Worm (Caenorhabditis elegans) whole organism, mixed stage, embryonic: ENCODE results near the gene ZC443.2.

Source experiments
- bed-3 ChIP-seq: fragments of 200-800 bp; sonication (Bioruptor generic); optimal IDR thresholded peaks from 3 replicates; lab custom pipeline; 2018; ENCODE audit warnings: mild to moderate bottlenecking, missing genetic modification characterization, moderate library complexity, missing compliant biosample characterization
- blmp-1 ChIP-seq: fragments of 150-350 bp; optimal IDR thresholded peaks from 2 replicates; lab custom pipeline; 2014; ENCODE audit warnings: missing biosample characterization, missing genetic modification characterization
- ceh-39 ChIP-seq: fragments of 150-350 bp; optimal IDR thresholded peaks from 2 replicates; lab custom pipeline; 2014; ENCODE audit warnings: missing biosample characterization, missing genetic modification characterization
- ceh-43 ChIP-seq: fragments of 200-800 bp; sonication (Bioruptor generic); optimal IDR thresholded peaks from 2 replicates; lab custom pipeline; 2018; ENCODE audit warnings: mild to moderate bottlenecking, missing genetic modification characterization, moderate library complexity, missing compliant biosample characterization
- ceh-83 ChIP-seq: fragments of 200-800 bp; sonication (Bioruptor generic); optimal IDR thresholded peaks from 2 replicates; lab custom pipeline; 2018; ENCODE audit warnings: mild to moderate bottlenecking, missing genetic modification characterization, missing compliant biosample characterization
- ces-1 ChIP-seq: fragments of 150-350 bp; optimal IDR thresholded peaks from 2 replicates; lab custom pipeline; 2014; ENCODE audit warnings: missing biosample characterization, missing genetic modification reagents, missing genetic modification characterization
- cnd-1 ChIP-seq: fragments of 200-800 bp; sonication (Bioruptor generic); optimal IDR thresholded peaks from 2 replicates; lab custom pipeline; 2018; ENCODE audit warnings: mild to moderate bottlenecking, missing genetic modification characterization, missing compliant biosample characterization
- drap-1 ChIP-seq: fragments of 200-800 bp; sonication (Bioruptor generic); optimal IDR thresholded peaks from 3 replicates; lab custom pipeline; 2018; ENCODE audit warnings: mild to moderate bottlenecking, missing genetic modification characterization, missing compliant biosample characterization
- elt-1 ChIP-seq: sonication (generic microtip); optimal IDR thresholded peaks from 2 replicates; lab custom pipeline; 2017; ENCODE audit warnings: missing genetic modification characterization, mild to moderate bottlenecking, missing compliant biosample characterization, antibody characterized with exemption, moderate library complexity, borderline replicate concordance; ENCODE audit not compliant: insufficient read depth
- elt-3 ChIP-seq: fragments of 150-350 bp; optimal IDR thresholded peaks from 2 replicates; lab custom pipeline; 2014; ENCODE audit warnings: missing biosample characterization, missing genetic modification characterization
- ham-2 ChIP-seq: fragments of 200-800 bp; sonication (Bioruptor generic); optimal IDR thresholded peaks from 2 replicates; lab custom pipeline; 2018; ENCODE audit warnings: mild to moderate bottlenecking, missing genetic modification characterization, missing compliant biosample characterization
- hlh-1 ChIP-seq: fragments of 150-350 bp; optimal IDR thresholded peaks from 2 replicates; lab custom pipeline; 2014; ENCODE audit warnings: missing biosample characterization, missing genetic modification reagents, missing genetic modification characterization
- lin-13 ChIP-seq: fragments of 150-350 bp; optimal IDR thresholded peaks from 2 replicates; lab custom pipeline; 2014; ENCODE audit warnings: missing biosample characterization, missing genetic modification characterization
- lsy-2 ChIP-seq: fragments of 150-350 bp; optimal IDR thresholded peaks from 2 replicates; lab custom pipeline; 2014; ENCODE audit warnings: missing biosample characterization, missing genetic modification characterization
- mab-5 ChIP-seq: fragments of 150-350 bp; optimal IDR thresholded peaks from 2 replicates; lab custom pipeline; 2014; ENCODE audit warnings: missing biosample characterization, missing genetic modification characterization
- mep-1 ChIP-seq: fragments of 150-350 bp; optimal IDR thresholded peaks from 2 replicates; lab custom pipeline; 2017; ENCODE audit warnings: missing biosample characterization, missing genetic modification reagents, missing genetic modification characterization, inconsistent platforms
- mls-2 ChIP-seq: sonication (generic microtip); optimal IDR thresholded peaks from 2 replicates; lab custom pipeline; 2016; ENCODE audit warnings: mild to moderate bottlenecking, missing genetic modification characterization, moderate library complexity, missing compliant biosample characterization
- nhr-12 ChIP-seq: fragments of 150-350 bp; optimal IDR thresholded peaks from 2 replicates; lab custom pipeline; 2014; ENCODE audit warnings: missing biosample characterization, missing genetic modification characterization
- nhr-2 ChIP-seq: fragments of 150-350 bp; optimal IDR thresholded peaks from 2 replicates; lab custom pipeline; 2014; ENCODE audit warnings: missing biosample characterization, missing genetic modification characterization
- nhr-237 ChIP-seq: fragments of 150-350 bp; optimal IDR thresholded peaks from 2 replicates; lab custom pipeline; 2014; ENCODE audit warnings: missing biosample characterization, missing genetic modification characterization
- nhr-28 ChIP-seq: fragments of 150-350 bp; optimal IDR thresholded peaks from 2 replicates; lab custom pipeline; 2014; ENCODE audit warnings: missing biosample characterization, missing genetic modification characterization
- nhr-76 ChIP-seq: sonication (generic microtip); optimal IDR thresholded peaks from 2 replicates; lab custom pipeline; 2017; ENCODE audit warnings: missing biosample characterization, missing genetic modification characterization
- pha-4 ChIP-seq: fragments of 150-350 bp; optimal IDR thresholded peaks from 2 replicates; lab custom pipeline; 2018; ENCODE audit warnings: missing biosample characterization, missing genetic modification reagents, missing genetic modification characterization
- snpc-4 ChIP-seq: fragments of 150-350 bp; optimal IDR thresholded peaks from 2 replicates; lab custom pipeline; 2014; ENCODE audit warnings: missing biosample characterization, missing genetic modification characterization
- sptf-1 ChIP-seq: sonication (generic microtip); optimal IDR thresholded peaks from 2 replicates; lab custom pipeline; 2017; ENCODE audit warnings: mild to moderate bottlenecking, missing genetic modification characterization, moderate library complexity, missing compliant biosample characterization
- tbx-8 ChIP-seq: fragments of 200-800 bp; sonication (Bioruptor generic); optimal IDR thresholded peaks from 2 replicates; lab custom pipeline; 2018; ENCODE audit warnings: mild to moderate bottlenecking, missing genetic modification characterization, moderate library complexity, missing compliant biosample characterization
- unc-120 ChIP-seq: sonication (generic microtip); optimal IDR thresholded peaks from 2 replicates; lab custom pipeline; 2017; ENCODE audit warnings: missing genetic modification characterization, missing compliant biosample characterization; ENCODE audit not compliant: poor library complexity, severe bottlenecking
- unc-39 ChIP-seq: fragments of 150-350 bp; optimal IDR thresholded peaks from 2 replicates; lab custom pipeline; 2014; ENCODE audit warnings: missing biosample characterization, missing genetic modification characterization
- unc-62 ChIP-seq: fragments of 150-350 bp; optimal IDR thresholded peaks from 2 replicates; lab custom pipeline; 2014; ENCODE audit warnings: missing biosample characterization, missing genetic modification reagents, missing genetic modification characterization
- zip-8 ChIP-seq: fragments of 150-350 bp; optimal IDR thresholded peaks from 2 replicates; lab custom pipeline; 2014; ENCODE audit warnings: missing biosample characterization, missing genetic modification characterization

ZC443.2 gene

ce11 chrV:12780248-12780647, 30.7 kb downstream of the ZC443.2 start (continued):
- TF ChIP-seq ceh-83 (peak; percentile 95), unc-62 (peak; percentile 26), nhr-2 (tag; lab: Kevin White, UChicago) (no peak), nhr-237 (tag; lab: Kevin White, UChicago) (no peak)

ce11 chrV:12773852-12774251, 37.1 kb downstream of the ZC443.2 start:
- TF ChIP-seq bed-3 (no peak), ceh-43 (no peak), nhr-2 (tag; lab: Kevin White, UChicago) (no peak), drap-1 (GFP tag; lab: Kevin White, UChicago) (no peak), ces-1 (no peak), mep-1 (tag; lab: Kevin White, UChicago) (no peak), nhr-12 (no peak), ceh-39 (tag; lab: Kevin White, UChicago) (no peak), sptf-1 (tag; lab: Kevin White, UChicago) (no peak), nhr-28 (tag; lab: Kevin White, UChicago) (no peak), lin-13 (no peak), ceh-83 (no peak), tbx-8 (GFP tag; lab: Kevin White, UChicago) (no peak), elt-1 (no peak), hlh-1 (no peak)

ce11 chrV:12773222-12773621, 37.8 kb downstream of the ZC443.2 start, which contains the start of gene ZC455.1:
TSS of gene ZC455.1 (plus strand) at chrV:12773522.
- no peak for TF ChIP-seq unc-120 (tag; lab: Kevin White, UChicago)
- TF ChIP-seq lsy-2 (tag; lab: Kevin White, UChicago) = no peak
- no peak for TF ChIP-seq snpc-4
- TF ChIP-seq ces-1 = no peak
- no peak for TF ChIP-seq cnd-1 (tag; lab: Kevin White, UChicago)
- TF ChIP-seq nhr-12 = no peak
- no peak for TF ChIP-seq elt-3 (tag; lab: Kevin White, UChicago)
- TF ChIP-seq elt-1 = no peak
- TF ChIP-seq pha-4 (tag; lab: Kevin White, UChicago) = no peak
- TF ChIP-seq mep-1 (tag; lab: Kevin White, UChicago) = no peak
- no peak for TF ChIP-seq unc-62

- TF ChIP-seq snpc-4 = no peak
These were observed 42.0 kb downstream of the ZC443.2 start, which contains the start of gene srt-43 for ce11 chrV:12768946-12769345. TSS of gene srt-43 (plus strand) at chrV:12769246.

- TF ChIP-seq ham-2 (GFP tag; lab: Kevin White, UChicago) = no peak
- TF ChIP-seq lsy-2 (tag; lab: Kevin White, UChicago) = peak; percentile 93
- TF ChIP-seq elt-1 = no peak
- TF ChIP-seq tbx-8 (GFP tag; lab: Kevin White, UChicago) = no peak
- TF ChIP-seq nhr-76 (tag; lab: Kevin White, UChicago) = no peak
These were observed 47.5 kb downstream of the ZC443.2 start, which contains the start of the genes abcf-1 and scc-3 for ce11 chrV:12763291-12763995. TSS of gene abcf-1 (minus strand) at chrV:12763375. TSS of gene scc-3 (plus strand) at chrV:12763945.

ce11 chrV:12760913-12761312, 50.1 kb downstream of the ZC443.2 start, which contains the start of gene F18E2.15:
TSS of gene F18E2.15 (minus strand) at chrV:12761013.
- no peak for TF ChIP-seq unc-39 (tag; lab: Kevin White, UChicago)
- TF ChIP-seq nhr-237 (tag; lab: Kevin White, UChicago) = no peak
- TF ChIP-seq hlh-1 = no peak
- no peak for TF ChIP-seq ceh-39 (tag; lab: Kevin White, UChicago)
- no peak for TF ChIP-seq nhr-76 (tag; lab: Kevin White, UChicago)
- TF ChIP-seq bed-3 = no peak
- TF ChIP-seq elt-3 (tag; lab: Kevin White, UChicago) = no peak
- no peak for TF ChIP-seq mab-5 (tag; lab: Kevin White, UChicago)
- no peak for TF ChIP-seq nhr-12
- no peak for TF ChIP-seq ham-2 (GFP tag; lab: Kevin White, UChicago)
- no peak for TF ChIP-seq lsy-2 (tag; lab: Kevin White, UChicago)
- TF ChIP-seq zip-8 = no peak
- TF ChIP-seq ceh-43 = no peak
- no peak for TF ChIP-seq pha-4 (tag; lab: Kevin White, UChicago)
- TF ChIP-seq mls-2 (tag; lab: Kevin White, UChicago) = no peak
- TF ChIP-seq snpc-4 = no peak
- TF ChIP-seq blmp-1 (tag; lab: Kevin White, UChicago) = no peak
- TF ChIP-seq, all 35 proteins: peak for 0
